Worm (Caenorhabditis elegans) whole organism, late embryonic: ENCODE measurements around the gene Y73B6BL.289.
"Not testable (repeated sequence)": the region's sequence is repeated elsewhere in the genome, so short reads cannot be mapped to it uniquely, and the experiment has no call there.

Source experiments
- C08G9.2 ChIP-seq: sonication (generic microtip); optimal IDR thresholded peaks from 2 replicates; lab custom pipeline; 2016; ENCODE audit warnings: mild to moderate bottlenecking, missing genetic modification characterization, moderate library complexity, missing compliant biosample characterization
- C38D4.7 ChIP-seq: fragments of 200-800 bp; sonication (Bioruptor generic); optimal IDR thresholded peaks from 2 replicates; lab custom pipeline; 2018; ENCODE audit warnings: mild to moderate bottlenecking, missing genetic modification characterization, moderate library complexity, missing compliant biosample characterization
- F13H6.1 ChIP-seq: sonication (generic microtip); optimal IDR thresholded peaks from 2 replicates; lab custom pipeline; 2016; ENCODE audit warnings: missing genetic modification characterization, missing compliant biosample characterization
- K02D7.2 ChIP-seq: sonication (generic microtip); optimal IDR thresholded peaks from 2 replicates; lab custom pipeline; 2017; ENCODE audit warnings: mild to moderate bottlenecking, missing genetic modification characterization, missing compliant biosample characterization
- K09A11.1 ChIP-seq: sonication (generic microtip); optimal IDR thresholded peaks from 2 replicates; lab custom pipeline; 2017; ENCODE audit warnings: antibody characterized with exemption, mild to moderate bottlenecking, missing genetic modification characterization, missing compliant biosample characterization; ENCODE audit not compliant: insufficient read depth
- Y22D7AL.16 ChIP-seq: sonication (generic microtip); optimal IDR thresholded peaks from 2 replicates; lab custom pipeline; 2016; ENCODE audit warnings: missing genetic modification characterization, missing compliant biosample characterization
- ahr-1 ChIP-seq: sonication (generic microtip); optimal IDR thresholded peaks from 2 replicates; lab custom pipeline; 2016; ENCODE audit warnings: missing genetic modification characterization, missing compliant biosample characterization
- ama-1 ChIP-seq: fragments of 150-350 bp; optimal IDR thresholded peaks from 2 replicates; lab custom pipeline; 2014
- ceh-14 ChIP-seq: sonication (generic microtip); optimal IDR thresholded peaks from 2 replicates; lab custom pipeline; 2016; ENCODE audit warnings: missing genotype, missing genetic modification characterization, missing compliant biosample characterization
- ceh-18 ChIP-seq: sonication (generic microtip); optimal IDR thresholded peaks from 2 replicates; lab custom pipeline; 2016; ENCODE audit warnings: missing genetic modification characterization, missing compliant biosample characterization
- ceh-19 ChIP-seq: fragments of 200-800 bp; sonication (Bioruptor generic); optimal IDR thresholded peaks from 2 replicates; lab custom pipeline; 2018; ENCODE audit warnings: mild to moderate bottlenecking, missing genetic modification characterization, missing compliant biosample characterization
- ceh-22 ChIP-seq: sonication (generic microtip); optimal IDR thresholded peaks from 2 replicates; lab custom pipeline; 2017; ENCODE audit warnings: missing biosample characterization, missing genetic modification characterization
- ceh-30 ChIP-seq: fragments of 150-350 bp; optimal IDR thresholded peaks from 2 replicates; lab custom pipeline; 2014; ENCODE audit warnings: missing biosample characterization, missing genetic modification characterization
- ceh-31 ChIP-seq: sonication (generic microtip); optimal IDR thresholded peaks from 2 replicates; lab custom pipeline; 2016; ENCODE audit warnings: missing genetic modification characterization, missing compliant biosample characterization
- ceh-34 ChIP-seq: sonication (generic microtip); optimal IDR thresholded peaks from 2 replicates; lab custom pipeline; 2016; ENCODE audit warnings: mild to moderate bottlenecking, missing genetic modification characterization, missing compliant biosample characterization
- ceh-45 ChIP-seq: fragments of 200-800 bp; sonication (Bioruptor generic); IDR thresholded peaks from 2 replicates; pipeline ENCODE4 v1.3.6; 2022; ENCODE audit warnings: missing genetic modification reagents, missing genetic modification characterization, missing compliant biosample characterization
- ceh-48 ChIP-seq: sonication (generic microtip); optimal IDR thresholded peaks from 2 replicates; lab custom pipeline; 2016; ENCODE audit warnings: missing genetic modification characterization, inconsistent platforms, missing compliant biosample characterization
- ceh-6 ChIP-seq: fragments of 200-800 bp; sonication (Bioruptor generic); optimal IDR thresholded peaks from 2 replicates; lab custom pipeline; 2018; ENCODE audit warnings: mild to moderate bottlenecking, missing genetic modification characterization, missing compliant biosample characterization
- che-1 ChIP-seq: sonication (generic microtip); optimal IDR thresholded peaks from 2 replicates; lab custom pipeline; 2016; ENCODE audit warnings: mild to moderate bottlenecking, missing genetic modification characterization, missing compliant biosample characterization
- dmd-4 ChIP-seq: sonication (generic microtip); optimal IDR thresholded peaks from 2 replicates; lab custom pipeline; 2016; ENCODE audit warnings: borderline replicate concordance, missing genetic modification characterization, missing compliant biosample characterization
- dve-1 ChIP-seq: sonication (generic microtip); optimal IDR thresholded peaks from 2 replicates; lab custom pipeline; 2017; ENCODE audit warnings: antibody characterized with exemption, mild to moderate bottlenecking, missing genetic modification characterization, missing compliant biosample characterization
- elt-2 ChIP-seq: sonication (generic microtip); optimal IDR thresholded peaks from 2 replicates; lab custom pipeline; 2016; ENCODE audit warnings: missing genetic modification reagents, missing genetic modification characterization, missing compliant biosample characterization
- elt-4 ChIP-seq: sonication (generic microtip); optimal IDR thresholded peaks from 2 replicates; lab custom pipeline; 2016; ENCODE audit warnings: missing genetic modification characterization, missing compliant biosample characterization
- ets-4 ChIP-seq: sonication (generic microtip); optimal IDR thresholded peaks from 2 replicates; lab custom pipeline; 2016; ENCODE audit warnings: missing genetic modification characterization, missing compliant biosample characterization
- eyg-1 ChIP-seq: sonication (generic microtip); optimal IDR thresholded peaks from 2 replicates; lab custom pipeline; 2016; ENCODE audit warnings: missing genotype, missing genetic modification characterization, missing compliant biosample characterization
- fax-1 ChIP-seq: sonication (generic microtip); optimal IDR thresholded peaks from 2 replicates; lab custom pipeline; 2016; ENCODE audit warnings: missing genotype, missing genetic modification characterization, missing compliant biosample characterization
- fkh-10 ChIP-seq: fragments of 150-350 bp; optimal IDR thresholded peaks from 2 replicates; lab custom pipeline; 2014; ENCODE audit warnings: missing biosample characterization, missing genetic modification reagents, missing genetic modification characterization
- hlh-15 ChIP-seq: sonication (generic microtip); optimal IDR thresholded peaks from 2 replicates; lab custom pipeline; 2016; ENCODE audit warnings: missing genetic modification characterization, missing compliant biosample characterization
- hlh-30 ChIP-seq: sonication (generic microtip); optimal IDR thresholded peaks from 2 replicates; lab custom pipeline; 2017; ENCODE audit warnings: antibody characterized with exemption, missing genetic modification characterization, missing compliant biosample characterization; ENCODE audit not compliant: insufficient read depth
- hlh-6 ChIP-seq: sonication (generic microtip); optimal IDR thresholded peaks from 2 replicates; lab custom pipeline; 2016; ENCODE audit warnings: missing genotype, missing genetic modification characterization, missing compliant biosample characterization
- lim-6 ChIP-seq: sonication (generic microtip); optimal IDR thresholded peaks from 2 replicates; lab custom pipeline; 2016; ENCODE audit warnings: missing genetic modification characterization, missing compliant biosample characterization
- lin-11 ChIP-seq: fragments of 200-800 bp; sonication (Bioruptor generic); optimal IDR thresholded peaks from 2 replicates; lab custom pipeline; 2018; ENCODE audit warnings: mild to moderate bottlenecking, missing genetic modification characterization, missing compliant biosample characterization
- madf-2 ChIP-seq: sonication (generic microtip); optimal IDR thresholded peaks from 2 replicates; lab custom pipeline; 2017; ENCODE audit warnings: missing genetic modification characterization, missing compliant biosample characterization
- nhr-11 ChIP-seq: fragments of 150-350 bp; optimal IDR thresholded peaks from 2 replicates; lab custom pipeline; 2014; ENCODE audit warnings: missing biosample characterization, missing genetic modification characterization
- npax-4 ChIP-seq: sonication (generic microtip); optimal IDR thresholded peaks from 2 replicates; lab custom pipeline; 2016; ENCODE audit warnings: missing genetic modification characterization, missing compliant biosample characterization
- pag-3 ChIP-seq: sonication (generic microtip); optimal IDR thresholded peaks from 2 replicates; lab custom pipeline; 2016; ENCODE audit warnings: missing compliant biosample characterization, missing genetic modification characterization, borderline replicate concordance
- pat-9 ChIP-seq: fragments of 200-800 bp; sonication (Bioruptor generic); optimal IDR thresholded peaks from 2 replicates; lab custom pipeline; 2018; ENCODE audit warnings: mild to moderate bottlenecking, missing genetic modification characterization, moderate library complexity, missing compliant biosample characterization
- pha-4 ChIP-seq: fragments of 150-350 bp; optimal IDR thresholded peaks from 2 replicates; lab custom pipeline; 2018; ENCODE audit warnings: missing biosample characterization, missing genetic modification reagents, missing genetic modification characterization
- pqm-1 ChIP-seq: sonication (generic microtip); optimal IDR thresholded peaks from 2 replicates; lab custom pipeline; 2016; ENCODE audit warnings: missing genetic modification characterization, missing compliant biosample characterization
- pros-1 ChIP-seq: fragments of 150-350 bp; optimal IDR thresholded peaks from 2 replicates; lab custom pipeline; 2014; ENCODE audit warnings: missing biosample characterization, missing genetic modification reagents, missing genetic modification characterization
- sox-2 ChIP-seq: fragments of 200-800 bp; sonication (Bioruptor generic); IDR thresholded peaks from 2 replicates; pipeline ENCODE4 v1.3.6; 2022; ENCODE audit warnings: missing genetic modification reagents, missing genetic modification characterization, missing compliant biosample characterization
- sox-4 ChIP-seq: sonication (generic microtip); optimal IDR thresholded peaks from 2 replicates; lab custom pipeline; 2017; ENCODE audit warnings: mild to moderate bottlenecking, missing genetic modification characterization, inconsistent platforms, missing compliant biosample characterization
- syd-9 ChIP-seq: sonication (generic microtip); optimal IDR thresholded peaks from 2 replicates; lab custom pipeline; 2016; ENCODE audit warnings: mild to moderate bottlenecking, missing genetic modification characterization, moderate library complexity, missing compliant biosample characterization
- tbx-2 ChIP-seq: sonication (generic microtip); optimal IDR thresholded peaks from 2 replicates; lab custom pipeline; 2016; ENCODE audit warnings: missing genetic modification characterization, missing compliant biosample characterization
- tbx-7 ChIP-seq: sonication (generic microtip); optimal IDR thresholded peaks from 2 replicates; lab custom pipeline; 2016; ENCODE audit warnings: missing genotype, missing genetic modification characterization, missing compliant biosample characterization
- ttx-3 ChIP-seq: sonication (generic microtip); optimal IDR thresholded peaks from 2 replicates; lab custom pipeline; 2016; ENCODE audit warnings: missing genetic modification reagents, missing genetic modification characterization, missing compliant biosample characterization
- unc-3 ChIP-seq, 2 experiments: fragments of 200-800 bp in 1 of 2; sonication (Bioruptor generic) in 1 of 2; sonication (generic microtip) in 1 of 2; conservative IDR thresholded peaks in 1 of 2; optimal IDR thresholded peaks in 1 of 2; 2 replicates each; pipeline versions ENCODE4 v1.3.6 to Lab custom; 2016 to 2022; ENCODE audit warnings: missing compliant biosample characterization in 2 of 2, missing genetic modification characterization in 2 of 2, missing genetic modification reagents in 1 of 2
- unc-42 ChIP-seq: sonication (generic microtip); optimal IDR thresholded peaks from 2 replicates; lab custom pipeline; 2016; ENCODE audit warnings: missing genotype, missing genetic modification characterization, missing compliant biosample characterization
- zip-5 ChIP-seq: sonication (generic microtip); optimal IDR thresholded peaks from 2 replicates; lab custom pipeline; 2016; ENCODE audit warnings: missing genetic modification characterization, missing compliant biosample characterization
- ztf-16 ChIP-seq: sonication (generic microtip); optimal IDR thresholded peaks from 2 replicates; lab custom pipeline; 2017; ENCODE audit warnings: missing genetic modification characterization, missing compliant biosample characterization

The Y73B6BL.289 gene

ce11 chrIV:6317357-6317756, 30.0 kb upstream of the Y73B6BL.289 start, which contains the start of gene Y73B6BL.12:
TSS of gene Y73B6BL.12 (minus strand) at chrIV:6317457.
- not testable (repeated sequence) for TF ChIP-seq hlh-30; unc-3 (GFP tag; conservative IDR thresholded peaks at IDR 0.05; lab: Robert Waterston, UW); unc-3 (tag; optimal IDR thresholded peaks at IDR 0.05; lab: Kevin White, UChicago); elt-2 (tag; lab: Kevin White, UChicago)

- TF ChIP-seq elt-4 (tag; lab: Kevin White, UChicago): no peak
- no peak for TF ChIP-seq ceh-45 (GFP tag; lab: Robert Waterston, UW)
- no peak for TF ChIP-seq unc-3 (GFP tag; conservative IDR thresholded peaks at IDR 0.05; lab: Robert Waterston, UW)
- TF ChIP-seq unc-3 (tag; optimal IDR thresholded peaks at IDR 0.05; lab: Kevin White, UChicago): peak; percentile 27
- TF ChIP-seq ceh-30: no peak
- TF ChIP-seq dmd-4 (tag; lab: Kevin White, UChicago): no peak
- no peak for TF ChIP-seq lin-11 (tag; lab: Kevin White, UChicago)
- TF ChIP-seq che-1: no peak
- no peak for TF ChIP-seq C38D4.7 (GFP tag; lab: Kevin White, UChicago)
- TF ChIP-seq ceh-22 (tag; lab: Kevin White, UChicago): no peak
- no peak for TF ChIP-seq pros-1 (tag; lab: Kevin White, UChicago)
- TF ChIP-seq nhr-11 (tag; lab: Kevin White, UChicago): no peak
- TF ChIP-seq ceh-19 (GFP tag; lab: Kevin White, UChicago): peak; percentile 56
- TF ChIP-seq C08G9.2 (tag; lab: Kevin White, UChicago): peak; percentile 93
- no peak for TF ChIP-seq pha-4
- peak; percentile 96 for TF ChIP-seq ets-4 (tag; lab: Kevin White, UChicago)
- TF ChIP-seq elt-2 (tag; lab: Kevin White, UChicago): peak; percentile 58
- TF ChIP-seq ceh-6: no peak
- TF ChIP-seq eyg-1 (tag; lab: Kevin White, UChicago): no peak
- TF ChIP-seq ahr-1 (tag; lab: Kevin White, UChicago): no peak
- TF ChIP-seq Y22D7AL.16 (tag; lab: Kevin White, UChicago): no peak
- no peak for TF ChIP-seq K09A11.1
- TF ChIP-seq pqm-1 (tag; lab: Kevin White, UChicago): peak; percentile 69
- no peak for TF ChIP-seq sox-4 (tag; lab: Kevin White, UChicago)
- peak; percentile 17 for TF ChIP-seq ztf-16 (tag; lab: Kevin White, UChicago)
- TF ChIP-seq ceh-31: peak; percentile 91
- no peak for TF ChIP-seq dve-1
- peak; percentile 32 for TF ChIP-seq lim-6 (tag; lab: Kevin White, UChicago)
- TF ChIP-seq tbx-7 (tag; lab: Kevin White, UChicago): peak; percentile 86
- no peak for TF ChIP-seq madf-2
- TF ChIP-seq zip-5 (tag; lab: Kevin White, UChicago): peak; percentile 84
- no peak for TF ChIP-seq hlh-6
- no peak for TF ChIP-seq fkh-10 (GFP tag; lab: Kevin White, UChicago)
- no peak for TF ChIP-seq ama-1 (lab: Kevin White, UChicago)
- TF ChIP-seq hlh-15: no peak
- peak; percentile 13 for TF ChIP-seq ceh-34 (tag; lab: Kevin White, UChicago)
- no peak for TF ChIP-seq pag-3
- TF ChIP-seq ceh-18 (tag; lab: Kevin White, UChicago): peak; percentile 27
- no peak for TF ChIP-seq npax-4 (tag; lab: Kevin White, UChicago)
- no peak for TF ChIP-seq pat-9 (tag; lab: Kevin White, UChicago)
- TF ChIP-seq fax-1 (tag; lab: Kevin White, UChicago): peak; percentile 75
- peak; percentile 82 for TF ChIP-seq unc-42 (tag; lab: Kevin White, UChicago)
- peak; percentile 56 for TF ChIP-seq ceh-14 (tag; lab: Kevin White, UChicago)
- TF ChIP-seq ttx-3: peak; percentile 54
- TF ChIP-seq F13H6.1 (tag; lab: Kevin White, UChicago): peak; percentile 46
- TF ChIP-seq tbx-2 (tag; lab: Kevin White, UChicago): peak; percentile 87
- no peak for TF ChIP-seq syd-9
- no peak for TF ChIP-seq sox-2 (GFP tag; lab: Robert Waterston, UW)
- no peak for TF ChIP-seq ceh-48 (tag; lab: Kevin White, UChicago)
- no peak for TF ChIP-seq K02D7.2 (tag; lab: Kevin White, UChicago)
These were observed 25.6 kb upstream of the Y73B6BL.289 start, which contains the start of gene Y73B6BL.29 for ce11 chrIV:6321667-6322066. TSS of gene Y73B6BL.29 (plus strand) at chrIV:6321929.
